Worm (Caenorhabditis elegans) whole organism, L4 larva: ENCODE data around the gene ckb-2.

Experiments used
- D1046.2 ChIP-seq: fragments of 200-800 bp; sonication (Bioruptor generic); IDR thresholded peaks from 2 replicates; pipeline ENCODE4 v1.3.6; 2022; ENCODE audit warnings: missing genetic modification characterization, missing compliant biosample characterization
- ZK337.2 ChIP-seq: fragments of 200-800 bp; sonication (Bioruptor generic); IDR thresholded peaks from 2 replicates; pipeline ENCODE4 v1.3.6; 2022; ENCODE audit warnings: missing genetic modification reagents, missing genetic modification characterization, missing compliant biosample characterization
- ama-1 ChIP-seq: fragments of 150-350 bp; optimal IDR thresholded peaks from 2 replicates; lab custom pipeline; 2014; ENCODE audit warnings: inconsistent platforms, mixed read lengths
- ceh-28 ChIP-seq: fragments of 150-350 bp; optimal IDR thresholded peaks from 2 replicates; lab custom pipeline; 2014; ENCODE audit warnings: missing biosample characterization, missing genetic modification reagents, missing genetic modification characterization
- daf-12 ChIP-seq: fragments of 150-350 bp; optimal IDR thresholded peaks from 2 replicates; lab custom pipeline; 2014; ENCODE audit warnings: missing biosample characterization, missing genetic modification reagents, missing genetic modification characterization
- daf-19 ChIP-seq: fragments of 200-800 bp; sonication (Bioruptor generic); conservative IDR thresholded peaks from 2 replicates; pipeline ENCODE4 v1.3.6; 2022; ENCODE audit warnings: missing genetic modification characterization, missing compliant biosample characterization
- dmd-6 ChIP-seq: fragments of 200-800 bp; sonication (Bioruptor generic); IDR thresholded peaks from 2 replicates; pipeline ENCODE4 v1.3.6; 2022; ENCODE audit warnings: missing genetic modification reagents, missing genetic modification characterization, missing compliant biosample characterization
- dpl-1 ChIP-seq: fragments of 150-350 bp; optimal IDR thresholded peaks from 2 replicates; lab custom pipeline; 2014; ENCODE audit warnings: missing biosample characterization, missing genetic modification reagents, missing genetic modification characterization
- lin-39 ChIP-seq: fragments of 150-350 bp; optimal IDR thresholded peaks from 2 replicates; lab custom pipeline; 2014; ENCODE audit warnings: missing biosample characterization, missing genetic modification reagents, missing genetic modification characterization
- mdl-1 ChIP-seq, 2 experiments: fragments of 150-350 bp in 1 of 2; sonication (generic microtip) in 1 of 2; optimal IDR thresholded peaks; 2 replicates each; lab custom pipeline; 2014 to 2017; ENCODE audit warnings: missing biosample characterization in 2 of 2, missing genetic modification characterization in 2 of 2
- nhr-11 ChIP-seq: fragments of 150-350 bp; optimal IDR thresholded peaks from 2 replicates; lab custom pipeline; 2014; ENCODE audit warnings: missing biosample characterization, missing genetic modification characterization
- unc-62 ChIP-seq, 3 experiments: fragments of 150-350 bp in 1 of 3; sonication (generic microtip); optimal IDR thresholded peaks in 2 of 3; peaks in 1 of 3; 1 replicate in 1 of 3; 2 replicates in 2 of 3; lab custom pipeline; 2014 to 2017; ENCODE audit warnings: missing biosample characterization in 3 of 3, missing genetic modification characterization in 3 of 3, missing genetic modification reagents in 3 of 3, missing genotype in 1 of 3
- zip-11 ChIP-seq: fragments of 200-800 bp; sonication (Bioruptor generic); IDR thresholded peaks from 2 replicates; pipeline ENCODE4 v1.3.6; 2022; ENCODE audit warnings: missing genetic modification characterization, missing compliant biosample characterization
- ztf-11 ChIP-seq: fragments of 150-350 bp; optimal IDR thresholded peaks from 2 replicates; lab custom pipeline; 2014; ENCODE audit warnings: missing biosample characterization, missing genetic modification characterization

DNA sequence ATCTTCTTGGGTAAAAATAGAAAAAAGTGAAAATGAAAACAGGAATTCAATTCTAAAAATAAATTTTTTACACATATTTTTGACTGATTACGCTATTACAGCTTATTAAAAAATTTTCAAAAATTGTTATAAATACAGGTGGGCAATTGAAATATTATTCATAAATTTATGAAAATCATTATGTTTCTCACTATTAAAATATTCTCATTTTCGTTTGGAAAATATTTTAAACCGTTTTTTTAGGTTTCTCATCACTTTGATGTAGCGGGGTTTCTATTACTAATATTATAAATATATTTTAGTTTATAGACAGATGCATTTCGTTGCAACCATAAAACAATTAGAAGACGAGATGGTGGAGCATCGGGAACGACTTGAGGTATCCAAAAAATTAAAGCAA, 29.4 kb downstream of the ckb-2 start, which contains the start of gene R07E5.5:
- TF ChIP-seq dpl-1 (GFP tag; lab: Kevin White, UChicago) (no peak), zip-11 (GFP tag; lab: Robert Waterston, UW) (no peak), daf-19 (no peak), dmd-6 (GFP tag; lab: Robert Waterston, UW) (no peak), ZK337.2 (GFP tag; lab: Robert Waterston, UW) (no peak), unc-62 (GFP tag; optimal IDR thresholded peaks at IDR 0.05 in 1 of 2; lab: Kevin White, UChicago) (no peak), unc-62 (tag; optimal IDR thresholded peaks at IDR 0.05; lab: Kevin White, UChicago) (no peak), D1046.2 (GFP tag; lab: Robert Waterston, UW) (no peak), ama-1 (lab: Kevin White, UChicago) (no peak), lin-39 (tag; lab: Kevin White, UChicago) (no peak), mdl-1 (tag; optimal IDR thresholded peaks at IDR 0.05; lab: Kevin White, UChicago) (no peak), ztf-11 (tag; lab: Kevin White, UChicago) (no peak), nhr-11 (tag; lab: Kevin White, UChicago) (no peak), daf-12 (tag; lab: Kevin White, UChicago) (no peak), ceh-28 (tag; lab: Kevin White, UChicago) (no peak)
